Worm (Caenorhabditis elegans): ENCODE results near the gene R155.3.
A peak's percentile ranks its signal among the peaks of the same experiment; 100 is the strongest.

Gene R155.3

ce11 chrIII:1923419-1924318 is 52.9 kb downstream of the R155.3 start:
- no peak for TF ChIP-seq lin-13 (tag; optimal IDR thresholded peaks at IDR 0.05)
- peak; percentile 29 for TF ChIP-seq ceh-43 (GFP tag; optimal IDR thresholded peaks at IDR 0.05)
- TF ChIP-seq elt-3 (tag; optimal IDR thresholded peaks at IDR 0.05): peak; percentile 30
- peak; percentile 31 for TF ChIP-seq cnd-1 (tag; optimal IDR thresholded peaks at IDR 0.05)
- no peak for TF ChIP-seq snpc-4 (tag; optimal IDR thresholded peaks at IDR 0.05)
- peak; percentile 47 for TF ChIP-seq nhr-2 (tag; optimal IDR thresholded peaks at IDR 0.05)
- TF ChIP-seq pha-4 (tag; optimal IDR thresholded peaks at IDR 0.05): peak; percentile 91
- TF ChIP-seq unc-120 (tag; optimal IDR thresholded peaks at IDR 0.05; ENCODE audit: poor library complexity, severe bottlenecking): peak; percentile 94
- no peak for TF ChIP-seq ceh-39 (tag; optimal IDR thresholded peaks at IDR 0.05)
- peak; percentile 98 for TF ChIP-seq unc-62 (GFP tag; optimal IDR thresholded peaks at IDR 0.05)
- TF ChIP-seq blmp-1 (tag; optimal IDR thresholded peaks at IDR 0.05): peak; percentile 60
- TF ChIP-seq lsy-2 (tag; optimal IDR thresholded peaks at IDR 0.05): peak; percentile 52
- peak; percentile 42 for TF ChIP-seq mab-5 (tag; optimal IDR thresholded peaks at IDR 0.05)
- TF ChIP-seq nhr-237 (tag; optimal IDR thresholded peaks at IDR 0.05): peak; percentile 78
- TF ChIP-seq unc-39 (tag; optimal IDR thresholded peaks at IDR 0.05): no peak
- no peak for TF ChIP-seq zip-8 (tag; optimal IDR thresholded peaks at IDR 0.05)
- TF ChIP-seq ces-1 (GFP tag; optimal IDR thresholded peaks at IDR 0.05): peak; percentile 82
- peak; percentile 42 for TF ChIP-seq bed-3 (GFP tag; optimal IDR thresholded peaks at IDR 0.05)
- TF ChIP-seq ham-2 (GFP tag; optimal IDR thresholded peaks at IDR 0.05): peak; percentile 98
- peak; percentile 83 for TF ChIP-seq mls-2 (tag; optimal IDR thresholded peaks at IDR 0.05)
- TF ChIP-seq mep-1 (tag; optimal IDR thresholded peaks at IDR 0.05): peak; percentile 79
- TF ChIP-seq ceh-83 (GFP tag; optimal IDR thresholded peaks at IDR 0.05): peak; percentile 11
- TF ChIP-seq sem-2 (GFP tag; optimal IDR thresholded peaks at IDR 0.05): no peak
- TF ChIP-seq flh-1 (GFP tag; optimal IDR thresholded peaks at IDR 0.05): no peak
- peak; percentile 89 for TF ChIP-seq sptf-1 (tag; optimal IDR thresholded peaks at IDR 0.05)
- peak; percentile 64 for TF ChIP-seq drap-1 (GFP tag; optimal IDR thresholded peaks at IDR 0.05)
- peak; percentile 72 for TF ChIP-seq M03D4.4 (tag; optimal IDR thresholded peaks at IDR 0.05)
- TF ChIP-seq hlh-1 (tag; optimal IDR thresholded peaks at IDR 0.05): peak; percentile 94
- TF ChIP-seq nhr-12 (tag; optimal IDR thresholded peaks at IDR 0.05): peak; percentile 3
- TF ChIP-seq lin-32 (GFP tag; optimal IDR thresholded peaks at IDR 0.05): no peak
- no peak for TF ChIP-seq nhr-28 (tag; optimal IDR thresholded peaks at IDR 0.05)
- TF ChIP-seq nhr-76 (tag; optimal IDR thresholded peaks at IDR 0.05): no peak
- TF ChIP-seq elt-1 (tag; optimal IDR thresholded peaks at IDR 0.05; ENCODE audit: borderline replicate concordance, insufficient read depth): no peak
- TF ChIP-seq ztf-11 (tag; optimal IDR thresholded peaks at IDR 0.05): peak; percentile 42
- TF ChIP-seq tbx-8 (GFP tag; optimal IDR thresholded peaks at IDR 0.05): peak; percentile 74

DNA sequence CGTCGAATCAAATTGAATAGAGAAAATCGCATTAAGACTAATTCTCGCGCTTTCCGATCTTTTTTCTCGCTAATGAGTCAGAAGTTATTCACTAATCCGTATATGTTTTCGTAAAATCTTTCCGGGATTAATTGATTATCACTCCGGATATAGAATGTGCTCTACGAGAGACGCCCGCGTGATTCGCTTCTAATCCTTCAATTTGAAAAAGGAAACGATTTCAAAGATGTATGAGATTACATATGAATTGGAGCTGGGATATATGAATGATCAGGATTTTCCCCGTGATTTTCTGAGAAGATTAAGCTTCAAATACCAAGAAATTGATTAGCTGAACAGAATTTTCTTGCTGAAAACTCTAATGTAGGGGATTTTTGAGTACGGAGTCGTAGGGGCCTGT is 54.0 kb downstream of the R155.3 start:
- no peak for TF ChIP-seq nhr-28 (tag; optimal IDR thresholded peaks at IDR 0.05)
- peak; percentile 86 for TF ChIP-seq ces-1 (GFP tag; optimal IDR thresholded peaks at IDR 0.05)

ce11 chrIII:1922081-1922480 is 54.5 kb downstream of the R155.3 start:
- TF ChIP-seq lsy-2 (tag; optimal IDR thresholded peaks at IDR 0.05) (no peak), ztf-11 (tag; optimal IDR thresholded peaks at IDR 0.05) (no peak), sem-2 (GFP tag; optimal IDR thresholded peaks at IDR 0.05) (no peak), hlh-1 (tag; optimal IDR thresholded peaks at IDR 0.05) (no peak), drap-1 (GFP tag; optimal IDR thresholded peaks at IDR 0.05) (no peak), elt-1 (tag; optimal IDR thresholded peaks at IDR 0.05; ENCODE audit: borderline replicate concordance, insufficient read depth) (no peak), lin-32 (GFP tag; optimal IDR thresholded peaks at IDR 0.05) (no peak), nhr-2 (tag; optimal IDR thresholded peaks at IDR 0.05) (no peak), tbx-8 (GFP tag; optimal IDR thresholded peaks at IDR 0.05) (no peak), ceh-39 (tag; optimal IDR thresholded peaks at IDR 0.05) (no peak), mls-2 (tag; optimal IDR thresholded peaks at IDR 0.05) (no peak), flh-1 (GFP tag; optimal IDR thresholded peaks at IDR 0.05) (no peak), snpc-4 (tag; optimal IDR thresholded peaks at IDR 0.05) (no peak)
